Worm (Caenorhabditis elegans) whole organism, late embryonic: ENCODE measurements around the gene sox-4.

Source experiments
- C08G9.2 ChIP-seq: sonication (generic microtip); optimal IDR thresholded peaks from 2 replicates; lab custom pipeline; 2016; ENCODE audit warnings: mild to moderate bottlenecking, missing genetic modification characterization, moderate library complexity, missing compliant biosample characterization
- ahr-1 ChIP-seq: sonication (generic microtip); optimal IDR thresholded peaks from 2 replicates; lab custom pipeline; 2016; ENCODE audit warnings: missing genetic modification characterization, missing compliant biosample characterization
- ama-1 ChIP-seq: fragments of 150-350 bp; optimal IDR thresholded peaks from 2 replicates; lab custom pipeline; 2014
- ceh-14 ChIP-seq: sonication (generic microtip); optimal IDR thresholded peaks from 2 replicates; lab custom pipeline; 2016; ENCODE audit warnings: missing genotype, missing genetic modification characterization, missing compliant biosample characterization
- ceh-18 ChIP-seq: sonication (generic microtip); optimal IDR thresholded peaks from 2 replicates; lab custom pipeline; 2016; ENCODE audit warnings: missing genetic modification characterization, missing compliant biosample characterization
- ceh-2 ChIP-seq: sonication (generic microtip); optimal IDR thresholded peaks from 2 replicates; lab custom pipeline; 2016; ENCODE audit warnings: missing genotype, missing genetic modification characterization, missing compliant biosample characterization
- ceh-24 ChIP-seq: sonication (generic microtip); optimal IDR thresholded peaks from 2 replicates; lab custom pipeline; 2016; ENCODE audit warnings: mild to moderate bottlenecking, missing genetic modification characterization, missing compliant biosample characterization
- ceh-30 ChIP-seq: fragments of 150-350 bp; optimal IDR thresholded peaks from 2 replicates; lab custom pipeline; 2014; ENCODE audit warnings: missing biosample characterization, missing genetic modification characterization
- ceh-31 ChIP-seq: sonication (generic microtip); optimal IDR thresholded peaks from 2 replicates; lab custom pipeline; 2016; ENCODE audit warnings: missing genetic modification characterization, missing compliant biosample characterization
- ceh-45 ChIP-seq: fragments of 200-800 bp; sonication (Bioruptor generic); IDR thresholded peaks from 2 replicates; pipeline ENCODE4 v1.3.6; 2022; ENCODE audit warnings: missing genetic modification reagents, missing genetic modification characterization, missing compliant biosample characterization
- ceh-48 ChIP-seq: sonication (generic microtip); optimal IDR thresholded peaks from 2 replicates; lab custom pipeline; 2016; ENCODE audit warnings: missing genetic modification characterization, inconsistent platforms, missing compliant biosample characterization
- ceh-6 ChIP-seq: fragments of 200-800 bp; sonication (Bioruptor generic); optimal IDR thresholded peaks from 2 replicates; lab custom pipeline; 2018; ENCODE audit warnings: mild to moderate bottlenecking, missing genetic modification characterization, missing compliant biosample characterization
- ceh-9 ChIP-seq: sonication (generic microtip); optimal IDR thresholded peaks from 2 replicates; lab custom pipeline; 2016; ENCODE audit warnings: mild to moderate bottlenecking, missing genetic modification characterization, inconsistent platforms, missing compliant biosample characterization
- dmd-4 ChIP-seq: sonication (generic microtip); optimal IDR thresholded peaks from 2 replicates; lab custom pipeline; 2016; ENCODE audit warnings: borderline replicate concordance, missing genetic modification characterization, missing compliant biosample characterization
- dve-1 ChIP-seq: sonication (generic microtip); optimal IDR thresholded peaks from 2 replicates; lab custom pipeline; 2017; ENCODE audit warnings: antibody characterized with exemption, mild to moderate bottlenecking, missing genetic modification characterization, missing compliant biosample characterization
- eyg-1 ChIP-seq: sonication (generic microtip); optimal IDR thresholded peaks from 2 replicates; lab custom pipeline; 2016; ENCODE audit warnings: missing genotype, missing genetic modification characterization, missing compliant biosample characterization
- fax-1 ChIP-seq: sonication (generic microtip); optimal IDR thresholded peaks from 2 replicates; lab custom pipeline; 2016; ENCODE audit warnings: missing genotype, missing genetic modification characterization, missing compliant biosample characterization
- fkh-10 ChIP-seq: fragments of 150-350 bp; optimal IDR thresholded peaks from 2 replicates; lab custom pipeline; 2014; ENCODE audit warnings: missing biosample characterization, missing genetic modification reagents, missing genetic modification characterization
- fkh-6 ChIP-seq: sonication (generic microtip); optimal IDR thresholded peaks from 2 replicates; lab custom pipeline; 2016; ENCODE audit warnings: missing genetic modification characterization, missing compliant biosample characterization
- hlh-15 ChIP-seq: sonication (generic microtip); optimal IDR thresholded peaks from 2 replicates; lab custom pipeline; 2016; ENCODE audit warnings: missing genetic modification characterization, missing compliant biosample characterization
- hlh-6 ChIP-seq: sonication (generic microtip); optimal IDR thresholded peaks from 2 replicates; lab custom pipeline; 2016; ENCODE audit warnings: missing genotype, missing genetic modification characterization, missing compliant biosample characterization
- hlh-8 ChIP-seq: sonication (generic microtip); optimal IDR thresholded peaks from 2 replicates; lab custom pipeline; 2016; ENCODE audit warnings: missing genotype, missing genetic modification characterization, missing compliant biosample characterization
- lim-6 ChIP-seq: sonication (generic microtip); optimal IDR thresholded peaks from 2 replicates; lab custom pipeline; 2016; ENCODE audit warnings: missing genetic modification characterization, missing compliant biosample characterization
- lin-11 ChIP-seq: fragments of 200-800 bp; sonication (Bioruptor generic); optimal IDR thresholded peaks from 2 replicates; lab custom pipeline; 2018; ENCODE audit warnings: mild to moderate bottlenecking, missing genetic modification characterization, missing compliant biosample characterization
- madf-2 ChIP-seq: sonication (generic microtip); optimal IDR thresholded peaks from 2 replicates; lab custom pipeline; 2017; ENCODE audit warnings: missing genetic modification characterization, missing compliant biosample characterization
- nhr-232 ChIP-seq: sonication (generic microtip); optimal IDR thresholded peaks from 2 replicates; lab custom pipeline; 2016; ENCODE audit warnings: missing genetic modification characterization, missing compliant biosample characterization
- pat-9 ChIP-seq: fragments of 200-800 bp; sonication (Bioruptor generic); optimal IDR thresholded peaks from 2 replicates; lab custom pipeline; 2018; ENCODE audit warnings: mild to moderate bottlenecking, missing genetic modification characterization, moderate library complexity, missing compliant biosample characterization
- pha-2 ChIP-seq: sonication (generic microtip); optimal IDR thresholded peaks from 2 replicates; lab custom pipeline; 2017; ENCODE audit warnings: mild to moderate bottlenecking, missing genetic modification characterization, missing compliant biosample characterization
- pros-1 ChIP-seq: fragments of 150-350 bp; optimal IDR thresholded peaks from 2 replicates; lab custom pipeline; 2014; ENCODE audit warnings: missing biosample characterization, missing genetic modification reagents, missing genetic modification characterization
- ref-2 ChIP-seq: sonication (generic microtip); optimal IDR thresholded peaks from 2 replicates; lab custom pipeline; 2016; ENCODE audit warnings: missing genetic modification characterization, missing compliant biosample characterization
- rnt-1 ChIP-seq: sonication (generic microtip); optimal IDR thresholded peaks from 2 replicates; lab custom pipeline; 2016; ENCODE audit warnings: missing genetic modification characterization, missing compliant biosample characterization
- syd-9 ChIP-seq: sonication (generic microtip); optimal IDR thresholded peaks from 2 replicates; lab custom pipeline; 2016; ENCODE audit warnings: mild to moderate bottlenecking, missing genetic modification characterization, moderate library complexity, missing compliant biosample characterization
- tbx-2 ChIP-seq: sonication (generic microtip); optimal IDR thresholded peaks from 2 replicates; lab custom pipeline; 2016; ENCODE audit warnings: missing genetic modification characterization, missing compliant biosample characterization

The sox-4 gene

DNA sequence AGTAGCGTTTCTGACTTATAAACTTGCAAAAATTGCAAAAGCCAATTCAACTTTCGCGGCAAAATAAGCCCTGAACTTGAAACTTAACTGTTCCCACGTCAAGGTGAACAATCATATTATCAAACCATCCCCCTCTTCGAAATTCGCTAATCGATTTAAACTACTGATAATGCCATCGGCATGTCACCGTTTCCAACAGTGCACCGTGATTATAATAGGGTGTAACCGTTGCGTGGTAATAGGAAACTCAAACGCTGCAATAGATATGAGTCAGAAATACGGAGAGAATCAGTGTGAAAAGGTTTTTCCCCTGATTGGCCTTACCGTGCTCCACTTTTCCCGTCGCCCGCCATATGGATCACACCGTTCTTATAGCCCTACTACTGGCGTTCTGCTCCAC lies 7.9 kb downstream of the sox-4 start:
- no peak for TF ChIP-seq ama-1
- no peak for TF ChIP-seq pha-2
- TF ChIP-seq ceh-18 (tag; lab: Kevin White, UChicago) = no peak
- TF ChIP-seq ceh-31 = no peak
- no peak for TF ChIP-seq fax-1
- no peak for TF ChIP-seq fkh-10 (GFP tag; lab: Kevin White, UChicago)
- TF ChIP-seq ceh-6 = no peak

DNA sequence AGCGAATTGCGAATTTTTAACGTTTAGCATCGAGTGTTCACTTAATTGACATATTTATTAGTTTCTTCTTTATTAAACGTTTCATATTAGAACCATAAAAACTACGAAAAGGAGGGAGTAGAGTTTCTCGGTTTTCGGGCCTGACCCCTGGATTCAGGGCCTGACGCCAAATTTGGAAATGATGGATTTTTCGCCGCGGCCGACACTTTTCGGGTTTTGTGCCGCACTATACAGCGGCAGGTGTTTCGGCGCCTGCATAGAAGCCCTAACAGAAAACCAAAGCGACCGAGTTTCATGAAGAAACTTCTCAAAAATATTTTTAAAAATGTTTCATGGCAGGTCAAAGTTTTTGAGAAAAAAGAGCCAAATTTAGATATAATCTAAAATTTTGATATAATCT lies 8.4 kb downstream of the sox-4 start:
- TF ChIP-seq ceh-9 (tag; lab: Kevin White, UChicago) = no peak
- TF ChIP-seq ceh-14 (tag; lab: Kevin White, UChicago) = no peak
- no peak for TF ChIP-seq ref-2 (tag; lab: Kevin White, UChicago)

DNA sequence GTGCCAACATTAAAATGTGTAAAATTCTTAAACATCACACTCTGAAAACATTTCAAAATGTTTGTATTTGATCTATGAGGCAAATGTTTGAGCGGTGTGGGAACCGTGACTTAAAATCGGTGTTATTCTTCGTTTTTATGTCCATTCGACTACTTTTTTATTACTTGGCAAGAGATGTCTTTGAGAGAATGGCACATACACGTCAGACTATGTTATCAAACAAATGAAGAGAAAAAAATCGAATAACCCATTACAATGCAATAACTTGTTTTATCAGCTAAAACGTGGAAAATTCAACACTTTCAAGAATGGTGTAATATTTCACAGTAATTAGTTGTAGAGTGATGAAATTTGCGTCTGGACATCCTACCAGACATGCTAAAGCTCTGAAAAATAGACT lies 8.9 kb downstream of the sox-4 start:
- TF ChIP-seq ahr-1 (tag; lab: Kevin White, UChicago) (no peak), madf-2 (tag; lab: Kevin White, UChicago) (no peak), ceh-24 (tag; lab: Kevin White, UChicago) (no peak), rnt-1 (no peak), ceh-48 (tag; lab: Kevin White, UChicago) (no peak), hlh-6 (tag; lab: Kevin White, UChicago) (no peak), eyg-1 (tag; lab: Kevin White, UChicago) (no peak), hlh-15 (tag; lab: Kevin White, UChicago) (no peak), ceh-2 (tag; lab: Kevin White, UChicago) (no peak), pat-9 (no peak), C08G9.2 (tag; lab: Kevin White, UChicago) (no peak), dmd-4 (tag; lab: Kevin White, UChicago) (no peak)

DNA sequence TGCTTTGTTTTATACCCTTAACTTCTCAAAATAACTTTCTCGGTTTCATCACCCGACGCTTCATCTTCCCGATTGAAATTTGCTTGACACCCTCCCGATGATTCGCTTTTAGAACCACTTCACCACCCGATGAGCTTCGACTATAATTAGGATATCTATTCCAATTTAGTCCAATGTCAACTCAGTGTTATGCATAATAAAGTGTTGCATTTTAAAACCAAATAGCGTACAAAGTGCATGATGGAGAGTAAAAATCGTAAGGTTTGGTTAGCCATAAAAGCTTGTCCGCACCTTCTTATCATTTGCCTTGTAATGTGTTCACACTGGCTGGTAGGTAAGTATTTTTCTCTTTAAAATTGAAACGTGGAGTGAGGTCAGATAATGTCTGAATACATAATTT lies 9.9 kb downstream of the sox-4 start, which contains the start of gene C12D12.1:
Gene C12D12.1, plus strand, starts transcription at position 301 of the 400 bp plus-strand sequence.
- TF ChIP-seq nhr-232 (tag; lab: Kevin White, UChicago) (no peak), ceh-45 (no peak)

DNA sequence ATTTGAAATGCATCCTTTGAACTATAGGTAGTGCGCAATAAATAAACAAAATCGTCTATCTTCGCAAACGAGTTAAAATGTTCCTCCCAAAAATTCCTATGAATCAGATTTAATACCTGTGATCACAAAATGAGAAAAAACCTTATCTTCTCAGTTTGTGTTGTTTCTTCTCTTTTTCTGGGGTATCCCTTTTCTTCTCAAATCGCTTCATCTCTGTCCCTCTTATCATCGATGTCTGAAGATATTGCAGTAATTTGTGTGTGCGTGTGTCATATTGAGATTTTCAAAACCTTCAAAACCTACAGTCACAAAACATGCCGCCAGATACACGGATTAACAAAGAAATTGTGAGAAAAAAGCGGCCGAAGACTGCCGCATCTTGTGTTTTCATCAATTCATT lies 13.0 kb downstream of the sox-4 start, which contains the start of gene glt-1:
Gene glt-1, plus strand, starts transcription at position 251 of the 400 bp plus-strand sequence.
- no peak for TF ChIP-seq ama-1
- TF ChIP-seq pat-9 = no peak
- TF ChIP-seq tbx-2 (tag; lab: Kevin White, UChicago) = no peak
- TF ChIP-seq ahr-1 (tag; lab: Kevin White, UChicago) = no peak

DNA sequence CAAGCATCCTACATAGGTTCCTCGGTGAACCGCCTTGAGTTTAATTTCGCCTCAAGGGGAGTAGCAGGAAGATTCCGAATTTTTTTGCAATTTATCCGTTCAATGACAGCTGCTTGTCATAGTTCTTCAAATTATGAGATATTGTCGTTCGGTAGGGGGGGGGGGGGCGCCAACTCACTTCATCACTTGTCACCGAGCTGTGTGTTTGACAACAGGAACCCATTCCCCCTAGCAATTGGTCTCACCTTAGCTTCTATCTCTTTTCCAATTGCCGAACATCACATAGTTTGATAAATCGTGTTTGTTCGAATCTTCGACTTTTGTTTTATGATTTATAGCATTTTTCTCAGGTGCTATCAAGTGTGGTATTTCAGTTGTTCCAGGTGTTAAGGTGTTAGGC lies 14.2 kb downstream of the sox-4 start:
- no peak for TF ChIP-seq ceh-30 (tag; lab: Kevin White, UChicago)
- TF ChIP-seq lin-11 (tag; lab: Kevin White, UChicago) = no peak
- no peak for TF ChIP-seq fkh-6
- no peak for TF ChIP-seq syd-9 (tag; lab: Kevin White, UChicago)
- TF ChIP-seq dve-1 (tag; lab: Kevin White, UChicago) = no peak
- no peak for TF ChIP-seq ceh-48 (tag; lab: Kevin White, UChicago)
- TF ChIP-seq pros-1 = no peak

DNA sequence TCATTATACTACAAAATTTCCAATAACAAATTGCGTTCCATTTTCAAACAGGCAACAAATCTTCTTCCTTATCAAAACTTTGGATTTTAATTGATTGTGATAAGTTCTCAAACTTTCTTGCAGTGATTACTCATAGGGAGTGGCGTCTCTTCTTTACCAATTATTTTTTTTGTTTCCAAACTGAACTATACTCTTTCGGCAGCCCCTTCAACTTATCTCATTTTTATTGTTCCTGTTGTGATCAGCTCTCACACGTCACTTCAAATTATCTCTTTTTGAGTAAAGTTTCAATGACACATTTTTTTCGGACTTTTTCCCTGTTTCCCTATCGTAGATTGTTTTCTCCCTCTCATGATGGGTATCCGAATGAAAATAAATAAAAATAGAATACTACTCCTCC lies 16.4 kb downstream of the sox-4 start:
- TF ChIP-seq ama-1 (no peak), lim-6 (no peak), hlh-8 (tag; lab: Kevin White, UChicago) (no peak)
